Fruit fly (Drosophila melanogaster): ENCODE measurements around the gene skl.

DNA sequence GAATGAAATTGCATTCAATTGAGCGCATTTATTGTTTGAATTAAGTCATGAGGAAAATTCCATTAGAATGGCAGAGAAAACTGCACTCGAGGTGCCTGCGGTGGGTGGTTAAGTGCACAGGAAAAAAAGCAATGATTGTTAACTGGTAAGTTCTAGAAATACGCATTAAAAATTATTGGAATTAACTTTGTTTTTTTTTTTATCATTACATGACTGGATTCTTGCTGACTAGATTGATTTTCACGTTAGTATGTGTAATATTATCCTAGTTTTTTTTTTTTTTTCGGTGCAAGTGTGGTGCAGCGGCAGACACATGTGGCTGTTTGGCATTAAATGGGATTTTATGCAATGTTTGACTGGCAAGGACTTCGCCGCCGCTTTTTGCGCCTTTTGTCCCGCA, 16.7 kb downstream of the skl start:
- TF ChIP-seq CG14711 (tag; optimal IDR thresholded peaks at IDR 0.05) = no peak
- TF ChIP-seq kay (GFP tag; ENCODE audit: borderline replicate concordance) = no peak
- no peak for TF ChIP-seq toe (GFP tag; optimal IDR thresholded peaks at IDR 0.05)
- TF ChIP-seq CG5204 (GFP tag; optimal IDR thresholded peaks at IDR 0.05) = no peak
- no peak for TF ChIP-seq bab1 (GFP tag; optimal IDR thresholded peaks at IDR 0.05)
- TF ChIP-seq CG33017 (tag; optimal IDR thresholded peaks at IDR 0.05) = no peak
- TF ChIP-seq Hr96 (GFP tag; optimal IDR thresholded peaks at IDR 0.05) = no peak
- no peak for TF ChIP-seq ovo (GFP tag; optimal IDR thresholded peaks at IDR 0.05)
- TF ChIP-seq CG1620 (GFP tag; optimal IDR thresholded peaks at IDR 0.05) = no peak
- no peak for TF ChIP-seq CG7045 (GFP tag; optimal IDR thresholded peaks at IDR 0.05)
- TF ChIP-seq pad (GFP tag; optimal IDR thresholded peaks at IDR 0.05) = no peak
- TF ChIP-seq CG7101 (tag; optimal IDR thresholded peaks at IDR 0.05) = no peak

Data from whole organism, adult.